Worm (Caenorhabditis elegans) whole organism, mixed stage, embryonic: ENCODE data around the gene Y116A8C.44.
A peak's percentile ranks its signal among the peaks of the same experiment; 100 is the strongest.
"Not testable (repeated sequence)": the region's sequence is repeated elsewhere in the genome, so short reads cannot be mapped to it uniquely, and the experiment has no call there.

Source experiments
- M03D4.4 ChIP-seq: sonication (generic microtip); optimal IDR thresholded peaks from 2 replicates; lab custom pipeline; 2017; ENCODE audit warnings: mild to moderate bottlenecking, missing genetic modification characterization, missing compliant biosample characterization
- bed-3 ChIP-seq: fragments of 200-800 bp; sonication (Bioruptor generic); optimal IDR thresholded peaks from 3 replicates; lab custom pipeline; 2018; ENCODE audit warnings: mild to moderate bottlenecking, missing genetic modification characterization, moderate library complexity, missing compliant biosample characterization
- ceh-39 ChIP-seq: fragments of 150-350 bp; optimal IDR thresholded peaks from 2 replicates; lab custom pipeline; 2014; ENCODE audit warnings: missing biosample characterization, missing genetic modification characterization
- ceh-43 ChIP-seq: fragments of 200-800 bp; sonication (Bioruptor generic); optimal IDR thresholded peaks from 2 replicates; lab custom pipeline; 2018; ENCODE audit warnings: mild to moderate bottlenecking, missing genetic modification characterization, moderate library complexity, missing compliant biosample characterization
- ceh-83 ChIP-seq: fragments of 200-800 bp; sonication (Bioruptor generic); optimal IDR thresholded peaks from 2 replicates; lab custom pipeline; 2018; ENCODE audit warnings: mild to moderate bottlenecking, missing genetic modification characterization, missing compliant biosample characterization
- ces-1 ChIP-seq: fragments of 150-350 bp; optimal IDR thresholded peaks from 2 replicates; lab custom pipeline; 2014; ENCODE audit warnings: missing biosample characterization, missing genetic modification reagents, missing genetic modification characterization
- drap-1 ChIP-seq: fragments of 200-800 bp; sonication (Bioruptor generic); optimal IDR thresholded peaks from 3 replicates; lab custom pipeline; 2018; ENCODE audit warnings: mild to moderate bottlenecking, missing genetic modification characterization, missing compliant biosample characterization
- elt-1 ChIP-seq: sonication (generic microtip); optimal IDR thresholded peaks from 2 replicates; lab custom pipeline; 2017; ENCODE audit warnings: missing genetic modification characterization, mild to moderate bottlenecking, missing compliant biosample characterization, antibody characterized with exemption, moderate library complexity, borderline replicate concordance; ENCODE audit not compliant: insufficient read depth
- flh-1 ChIP-seq: fragments of 200-800 bp; sonication (Bioruptor generic); optimal IDR thresholded peaks from 2 replicates; lab custom pipeline; 2018; ENCODE audit warnings: mild to moderate bottlenecking, missing genetic modification characterization, moderate library complexity, missing compliant biosample characterization
- ham-2 ChIP-seq: fragments of 200-800 bp; sonication (Bioruptor generic); optimal IDR thresholded peaks from 2 replicates; lab custom pipeline; 2018; ENCODE audit warnings: mild to moderate bottlenecking, missing genetic modification characterization, missing compliant biosample characterization
- hlh-1 ChIP-seq: fragments of 150-350 bp; optimal IDR thresholded peaks from 2 replicates; lab custom pipeline; 2014; ENCODE audit warnings: missing biosample characterization, missing genetic modification reagents, missing genetic modification characterization
- lsy-2 ChIP-seq: fragments of 150-350 bp; optimal IDR thresholded peaks from 2 replicates; lab custom pipeline; 2014; ENCODE audit warnings: missing biosample characterization, missing genetic modification characterization
- mab-5 ChIP-seq: fragments of 150-350 bp; optimal IDR thresholded peaks from 2 replicates; lab custom pipeline; 2014; ENCODE audit warnings: missing biosample characterization, missing genetic modification characterization
- mep-1 ChIP-seq: fragments of 150-350 bp; optimal IDR thresholded peaks from 2 replicates; lab custom pipeline; 2017; ENCODE audit warnings: missing biosample characterization, missing genetic modification reagents, missing genetic modification characterization, inconsistent platforms
- mls-2 ChIP-seq: sonication (generic microtip); optimal IDR thresholded peaks from 2 replicates; lab custom pipeline; 2016; ENCODE audit warnings: mild to moderate bottlenecking, missing genetic modification characterization, moderate library complexity, missing compliant biosample characterization
- nhr-12 ChIP-seq: fragments of 150-350 bp; optimal IDR thresholded peaks from 2 replicates; lab custom pipeline; 2014; ENCODE audit warnings: missing biosample characterization, missing genetic modification characterization
- nhr-2 ChIP-seq: fragments of 150-350 bp; optimal IDR thresholded peaks from 2 replicates; lab custom pipeline; 2014; ENCODE audit warnings: missing biosample characterization, missing genetic modification characterization
- nhr-28 ChIP-seq: fragments of 150-350 bp; optimal IDR thresholded peaks from 2 replicates; lab custom pipeline; 2014; ENCODE audit warnings: missing biosample characterization, missing genetic modification characterization
- nhr-76 ChIP-seq: sonication (generic microtip); optimal IDR thresholded peaks from 2 replicates; lab custom pipeline; 2017; ENCODE audit warnings: missing biosample characterization, missing genetic modification characterization
- pha-4 ChIP-seq: fragments of 150-350 bp; optimal IDR thresholded peaks from 2 replicates; lab custom pipeline; 2018; ENCODE audit warnings: missing biosample characterization, missing genetic modification reagents, missing genetic modification characterization
- snpc-4 ChIP-seq: fragments of 150-350 bp; optimal IDR thresholded peaks from 2 replicates; lab custom pipeline; 2014; ENCODE audit warnings: missing biosample characterization, missing genetic modification characterization
- sptf-1 ChIP-seq: sonication (generic microtip); optimal IDR thresholded peaks from 2 replicates; lab custom pipeline; 2017; ENCODE audit warnings: mild to moderate bottlenecking, missing genetic modification characterization, moderate library complexity, missing compliant biosample characterization
- tbx-8 ChIP-seq: fragments of 200-800 bp; sonication (Bioruptor generic); optimal IDR thresholded peaks from 2 replicates; lab custom pipeline; 2018; ENCODE audit warnings: mild to moderate bottlenecking, missing genetic modification characterization, moderate library complexity, missing compliant biosample characterization
- unc-120 ChIP-seq: sonication (generic microtip); optimal IDR thresholded peaks from 2 replicates; lab custom pipeline; 2017; ENCODE audit warnings: missing genetic modification characterization, missing compliant biosample characterization; ENCODE audit not compliant: poor library complexity, severe bottlenecking
- unc-39 ChIP-seq: fragments of 150-350 bp; optimal IDR thresholded peaks from 2 replicates; lab custom pipeline; 2014; ENCODE audit warnings: missing biosample characterization, missing genetic modification characterization
- unc-62 ChIP-seq: fragments of 150-350 bp; optimal IDR thresholded peaks from 2 replicates; lab custom pipeline; 2014; ENCODE audit warnings: missing biosample characterization, missing genetic modification reagents, missing genetic modification characterization
- zip-8 ChIP-seq: fragments of 150-350 bp; optimal IDR thresholded peaks from 2 replicates; lab custom pipeline; 2014; ENCODE audit warnings: missing biosample characterization, missing genetic modification characterization

Gene Y116A8C.44

DNA sequence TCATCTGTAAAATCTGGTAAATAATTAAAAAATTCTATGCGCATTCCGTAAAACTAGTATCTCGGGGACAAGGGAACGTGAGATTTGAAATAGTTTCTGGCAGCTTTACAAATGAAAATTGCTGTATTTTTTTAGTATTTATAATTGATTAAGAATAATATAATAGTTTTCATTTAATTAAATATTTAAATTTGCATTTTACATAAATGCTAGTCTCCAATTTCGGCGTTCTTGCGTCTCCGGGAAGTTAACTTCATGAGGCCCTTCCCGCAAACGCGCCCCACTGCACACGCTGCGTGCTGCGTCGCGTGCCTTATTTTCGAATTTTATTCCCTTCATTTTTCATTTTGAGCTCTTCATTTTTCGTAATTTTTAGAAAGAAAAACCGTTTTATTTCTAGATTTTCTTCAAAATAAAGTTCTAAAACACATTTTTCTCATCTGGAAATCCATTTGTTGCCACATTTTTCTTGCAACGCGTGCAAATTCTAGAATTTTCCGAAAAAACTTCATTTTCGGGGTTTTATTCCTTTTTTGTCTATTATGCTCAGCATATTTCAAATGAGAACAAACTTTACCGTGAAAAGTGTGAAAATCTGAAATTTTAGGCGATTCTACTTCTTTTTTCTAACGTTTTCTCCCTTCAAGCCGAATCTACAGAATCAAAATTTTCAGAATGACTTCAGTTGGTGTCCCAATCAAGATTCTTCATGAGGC is 29.6 kb upstream of the Y116A8C.44 start, which contains the start of the genes snx-13 and snr-1 (continued):
- TF ChIP-seq tbx-8 (GFP tag; lab: Kevin White, UChicago): peak; percentile 90
- TF ChIP-seq nhr-2 (tag; lab: Kevin White, UChicago): no peak
- no peak for TF ChIP-seq nhr-28 (tag; lab: Kevin White, UChicago)
- TF ChIP-seq M03D4.4 (tag; lab: Kevin White, UChicago): peak; percentile 88
- TF ChIP-seq hlh-1 (tag; lab: Kevin White, UChicago): no peak
- TF ChIP-seq nhr-76: no peak
- TF ChIP-seq sptf-1 (tag; lab: Kevin White, UChicago): peak; percentile 98
- TF ChIP-seq pha-4 (tag; lab: Kevin White, UChicago): peak; percentile 50
- no peak for TF ChIP-seq nhr-12 (tag; lab: Kevin White, UChicago)

DNA sequence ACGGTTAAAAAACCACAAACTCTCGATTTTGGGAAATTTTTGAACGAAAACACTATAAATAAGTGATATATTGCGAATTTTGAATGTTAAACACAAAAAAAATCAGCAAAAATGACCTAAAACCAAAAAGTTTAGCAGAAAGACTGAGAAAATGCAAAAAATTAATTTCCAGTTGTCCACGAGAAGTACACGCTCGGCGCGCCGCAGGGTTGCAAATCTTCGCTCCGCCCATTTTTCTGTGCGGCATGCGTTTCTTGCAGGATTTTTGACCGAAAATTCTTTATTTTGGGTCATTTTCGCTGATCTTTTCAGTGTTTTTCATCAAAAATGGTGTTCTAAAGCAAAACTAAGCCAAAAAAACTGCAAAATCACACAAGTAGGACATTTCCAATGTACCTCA is 26.9 kb upstream of the Y116A8C.44 start:
- no peak for TF ChIP-seq nhr-2 (tag; lab: Kevin White, UChicago)
- TF ChIP-seq mep-1 (tag; lab: Kevin White, UChicago): no peak
- no peak for TF ChIP-seq hlh-1 (tag; lab: Kevin White, UChicago)
- TF ChIP-seq flh-1: no peak
- TF ChIP-seq drap-1 (GFP tag; lab: Kevin White, UChicago): no peak
- TF ChIP-seq nhr-28 (tag; lab: Kevin White, UChicago): no peak
- TF ChIP-seq nhr-76: no peak
- no peak for TF ChIP-seq ceh-83 (GFP tag; lab: Kevin White, UChicago)

DNA sequence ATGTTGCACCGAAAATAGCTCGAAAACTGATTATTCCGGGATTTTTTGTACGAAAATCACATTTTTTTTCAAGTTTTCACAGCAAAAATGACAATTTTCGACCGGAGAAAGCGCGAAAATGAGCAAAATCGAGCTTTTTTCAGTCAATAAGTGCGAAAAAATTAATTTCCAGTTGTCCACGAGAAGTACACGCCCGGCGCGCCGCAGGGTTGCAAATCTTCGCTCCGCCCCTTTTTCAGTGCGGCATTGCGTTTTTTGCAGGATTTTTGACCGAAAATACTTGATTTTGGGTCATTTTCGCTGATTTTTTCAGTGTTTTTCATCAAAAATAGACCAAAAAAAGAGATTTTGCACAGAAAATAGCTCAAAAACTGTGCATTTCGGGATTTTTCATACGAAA is 26.4 kb upstream of the Y116A8C.44 start:
- TF ChIP-seq drap-1 (GFP tag; lab: Kevin White, UChicago) (no peak), ceh-39 (tag; lab: Kevin White, UChicago) (no peak), unc-39 (tag; lab: Kevin White, UChicago) (no peak), nhr-28 (tag; lab: Kevin White, UChicago) (no peak), unc-120 (no peak), mls-2 (tag; lab: Kevin White, UChicago) (no peak), ceh-83 (GFP tag; lab: Kevin White, UChicago) (no peak), tbx-8 (GFP tag; lab: Kevin White, UChicago) (no peak), snpc-4 (no peak), mep-1 (tag; lab: Kevin White, UChicago) (no peak), pha-4 (tag; lab: Kevin White, UChicago) (no peak), nhr-12 (tag; lab: Kevin White, UChicago) (no peak), sptf-1 (tag; lab: Kevin White, UChicago) (no peak), lsy-2 (tag; lab: Kevin White, UChicago) (no peak), ceh-43 (GFP tag; lab: Kevin White, UChicago) (no peak)

DNA sequence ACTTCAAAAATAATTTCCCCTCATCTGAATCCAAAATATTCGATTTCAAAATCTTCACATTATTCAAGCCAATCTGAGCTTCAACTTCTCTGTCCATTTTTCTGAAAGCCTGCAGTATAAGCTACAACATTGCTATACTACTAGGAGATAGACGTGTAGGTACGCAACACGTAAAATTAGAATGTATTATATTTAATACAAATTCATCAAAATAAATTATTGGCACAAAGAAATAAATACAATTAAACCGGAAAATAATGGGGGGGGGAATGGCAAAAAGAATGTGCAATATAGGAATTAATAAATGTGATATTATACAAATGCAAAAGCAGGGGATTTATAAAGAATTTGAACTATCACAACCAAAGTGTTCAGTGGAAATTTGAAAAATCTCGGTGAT is 20.7 kb upstream of the Y116A8C.44 start, which contains the start of gene Y116A8C.25:
Y116A8C.25 (minus strand) TSS at position 101 of the 400 bp plus-strand sequence.
- TF ChIP-seq unc-120: no peak
- TF ChIP-seq bed-3 (GFP tag; lab: Kevin White, UChicago): no peak
- no peak for TF ChIP-seq snpc-4
- TF ChIP-seq mab-5 (tag; lab: Kevin White, UChicago): no peak
- TF ChIP-seq ceh-83 (GFP tag; lab: Kevin White, UChicago): no peak
- TF ChIP-seq lsy-2 (tag; lab: Kevin White, UChicago): no peak
- no peak for TF ChIP-seq ceh-39 (tag; lab: Kevin White, UChicago)
- no peak for TF ChIP-seq ces-1 (GFP tag; lab: Kevin White, UChicago)
- TF ChIP-seq nhr-12 (tag; lab: Kevin White, UChicago): no peak
- no peak for TF ChIP-seq sptf-1 (tag; lab: Kevin White, UChicago)
- no peak for TF ChIP-seq elt-1 (tag; lab: Kevin White, UChicago)
- TF ChIP-seq mls-2 (tag; lab: Kevin White, UChicago): no peak
- TF ChIP-seq ceh-43 (GFP tag; lab: Kevin White, UChicago): no peak
- no peak for TF ChIP-seq nhr-76
- no peak for TF ChIP-seq hlh-1 (tag; lab: Kevin White, UChicago)

DNA sequence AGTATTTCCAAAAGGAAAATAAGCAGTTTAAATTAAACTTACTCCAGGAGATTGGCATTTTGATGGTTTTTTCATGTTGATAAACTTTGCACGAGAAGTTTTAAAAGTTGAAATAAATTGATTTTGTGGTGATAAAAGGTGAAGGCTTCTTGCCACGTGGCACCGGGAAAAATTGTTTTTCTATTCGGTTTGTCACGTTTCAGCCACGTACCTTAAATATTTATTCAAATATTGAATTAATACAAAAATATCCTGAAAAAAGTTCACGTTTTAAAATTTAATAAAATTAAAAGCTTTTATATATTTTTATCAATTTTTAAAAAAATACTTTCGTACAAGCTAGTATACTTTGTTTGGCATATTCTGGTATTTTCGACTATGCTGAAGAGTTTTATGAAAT is 12.9 kb upstream of the Y116A8C.44 start, which contains the start of gene Y116A8C.24:
Y116A8C.24 (minus strand) TSS at position 101 of the 400 bp plus-strand sequence.
- not testable (repeated sequence) for TF ChIP-seq zip-8; nhr-76; ceh-39 (tag; lab: Kevin White, UChicago)

DNA sequence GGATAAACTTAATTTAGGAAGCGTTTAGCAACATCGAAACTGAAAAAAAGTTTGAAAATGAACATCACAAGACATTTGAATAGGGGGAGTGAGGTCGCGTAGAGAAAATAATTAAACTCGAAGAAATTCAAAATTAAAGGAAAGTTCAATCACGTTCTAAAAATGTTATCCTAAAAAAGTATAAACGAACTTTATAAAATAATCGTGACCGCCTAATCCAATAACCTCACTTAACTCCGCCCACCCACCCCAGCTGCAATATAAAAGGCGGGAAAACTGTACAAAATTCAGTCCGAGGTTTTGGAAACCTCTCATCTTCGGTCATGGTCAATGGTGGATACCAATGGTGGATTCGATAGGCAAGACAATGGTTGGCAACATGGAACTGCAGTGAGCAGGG is 7.0 kb upstream of the Y116A8C.44 start, which contains the start of gene Y116A8C.465:
Y116A8C.465 (plus strand) TSS at position 301 of the 400 bp plus-strand sequence.
- TF ChIP-seq unc-62, ham-2, tbx-8 (GFP tag; lab: Kevin White, UChicago): not testable (repeated sequence)
